Fruit fly (Drosophila melanogaster): ENCODE data around the gene Taf12.

Gene Taf12

dm6 chr3R:11679513-11679912 lies at the start of gene Taf12, which contains the start of gene Ho:
Taf12 (minus strand) TSS chr3R:11679690.
Ho (plus strand) TSS chr3R:11679743.
- TF ChIP-seq bab1 (GFP tag; optimal IDR thresholded peaks at IDR 0.05) (peak; percentile 38), cic (GFP tag; optimal IDR thresholded peaks at IDR 0.05) (peak; percentile 32), Mnt (GFP tag; optimal IDR thresholded peaks at IDR 0.05) (peak; percentile 45), Clk (GFP tag; optimal IDR thresholded peaks at IDR 0.05) (no peak), CG7101 (tag; optimal IDR thresholded peaks at IDR 0.05) (peak; percentile 21), CG14711 (tag; optimal IDR thresholded peaks at IDR 0.05) (peak; percentile 32), Crg-1 (GFP tag; optimal IDR thresholded peaks at IDR 0.05) (no peak)

DNA sequence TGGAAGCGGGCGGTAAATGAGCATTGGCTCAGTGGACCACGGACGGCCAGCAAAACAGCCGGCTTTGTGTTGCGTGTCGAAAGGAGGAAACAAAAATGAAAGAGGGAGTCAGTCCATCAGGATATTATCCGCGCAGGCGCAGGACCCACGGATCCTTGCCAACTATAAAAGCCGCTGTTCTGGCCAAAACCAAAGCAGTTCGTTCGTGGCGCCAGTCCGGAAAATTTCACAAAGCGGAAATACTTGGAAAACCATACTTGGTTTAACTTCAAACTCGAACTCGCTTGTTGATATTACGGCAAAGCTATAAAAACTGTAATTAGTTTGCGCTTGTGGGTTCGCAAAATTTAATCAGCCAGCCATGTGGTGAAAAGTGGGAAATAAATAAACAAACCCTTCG lies 42.1 kb upstream of the Taf12 start, which contains the start of gene CG12594:
TSS of gene CG12594 (plus strand) at position 142 of the 400 bp plus-strand sequence.
- no peak for TF ChIP-seq toe (GFP tag; optimal IDR thresholded peaks at IDR 0.05)
- TF ChIP-seq Hr96 (GFP tag; optimal IDR thresholded peaks at IDR 0.05): no peak
- no peak for TF ChIP-seq CG33017 (tag; optimal IDR thresholded peaks at IDR 0.05)
- TF ChIP-seq tj (GFP tag; optimal IDR thresholded peaks at IDR 0.05): no peak
- TF ChIP-seq pad (GFP tag; optimal IDR thresholded peaks at IDR 0.05): no peak
- TF ChIP-seq CG5204 (GFP tag; optimal IDR thresholded peaks at IDR 0.05): no peak
- no peak for TF ChIP-seq cic (GFP tag; optimal IDR thresholded peaks at IDR 0.05)
- no peak for TF ChIP-seq Crg-1 (GFP tag; optimal IDR thresholded peaks at IDR 0.05)
- TF ChIP-seq CG12768 (GFP tag; optimal IDR thresholded peaks at IDR 0.05): no peak
- TF ChIP-seq cnc (optimal IDR thresholded peaks at IDR 0.05): no peak
- TF ChIP-seq Clk (GFP tag; optimal IDR thresholded peaks at IDR 0.05): no peak
- TF ChIP-seq CG7101 (tag; optimal IDR thresholded peaks at IDR 0.05): no peak
- no peak for TF ChIP-seq CG1620 (GFP tag; optimal IDR thresholded peaks at IDR 0.05)
- TF ChIP-seq CG11617 (GFP tag; optimal IDR thresholded peaks at IDR 0.05): no peak

DNA sequence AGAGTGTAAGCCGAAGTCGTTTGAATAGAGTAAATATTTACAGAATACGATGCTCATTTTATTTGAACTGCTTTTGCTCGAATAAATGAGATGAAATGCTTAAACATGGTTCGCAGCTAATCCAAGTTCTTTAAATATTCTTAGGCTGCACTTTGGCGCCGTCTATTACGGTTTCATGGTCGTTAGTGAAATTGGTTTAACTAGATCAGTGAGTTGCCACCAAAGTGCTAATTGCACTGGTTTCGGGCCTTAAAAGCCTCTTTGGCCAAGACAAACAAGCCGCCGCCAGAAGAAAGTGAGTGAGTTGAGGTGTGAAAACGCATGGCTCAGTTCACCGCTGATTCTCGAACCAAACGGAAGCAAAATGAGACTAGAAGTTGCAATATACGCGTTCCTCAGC lies 31.9 kb upstream of the Taf12 start, which contains the start of gene CG14720:
TSS of gene CG14720 (plus strand) at position 301 of the 400 bp plus-strand sequence.
- TF ChIP-seq CG7045 (GFP tag; optimal IDR thresholded peaks at IDR 0.05) (no peak), tj (GFP tag; optimal IDR thresholded peaks at IDR 0.05) (no peak), ovo (GFP tag; optimal IDR thresholded peaks at IDR 0.05) (no peak), CG5204 (GFP tag; optimal IDR thresholded peaks at IDR 0.05) (no peak), pad (GFP tag; optimal IDR thresholded peaks at IDR 0.05) (no peak), Clk (GFP tag; optimal IDR thresholded peaks at IDR 0.05) (no peak), Crg-1 (GFP tag; optimal IDR thresholded peaks at IDR 0.05) (no peak), Mnt (GFP tag; optimal IDR thresholded peaks at IDR 0.05) (no peak), CG14711 (tag; optimal IDR thresholded peaks at IDR 0.05) (no peak), CG33017 (tag; optimal IDR thresholded peaks at IDR 0.05) (no peak), Hr96 (GFP tag; optimal IDR thresholded peaks at IDR 0.05) (no peak), toe (GFP tag; optimal IDR thresholded peaks at IDR 0.05) (no peak), cnc (optimal IDR thresholded peaks at IDR 0.05) (no peak), CG1620 (GFP tag; optimal IDR thresholded peaks at IDR 0.05) (no peak), bab1 (GFP tag; optimal IDR thresholded peaks at IDR 0.05) (no peak), cic (GFP tag; optimal IDR thresholded peaks at IDR 0.05) (no peak), CG7101 (tag; optimal IDR thresholded peaks at IDR 0.05) (no peak), CG11617 (GFP tag; optimal IDR thresholded peaks at IDR 0.05) (no peak)

DNA sequence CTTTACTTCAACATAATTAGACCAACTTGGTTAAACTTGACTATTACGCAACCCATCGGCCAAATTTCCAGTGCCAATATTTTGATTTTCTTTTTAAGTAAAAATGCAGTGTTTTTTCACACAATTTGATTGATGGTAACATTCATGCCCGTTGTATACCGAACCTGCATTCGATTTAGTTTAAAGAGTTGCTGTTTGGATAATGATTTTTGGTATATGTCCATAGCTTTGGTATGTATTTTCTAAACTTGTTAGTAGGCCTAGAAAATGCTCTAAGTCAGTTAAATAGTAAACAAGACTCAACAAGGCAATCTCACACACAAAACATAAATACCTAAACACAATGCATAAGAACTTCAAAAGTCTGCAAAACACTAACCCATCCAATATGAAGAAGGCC lies 24.2 kb upstream of the Taf12 start, which contains the start of gene I-t:
TSS of gene I-t (plus strand) at position 301 of the 400 bp plus-strand sequence.
- TF ChIP-seq CG14711 (tag; optimal IDR thresholded peaks at IDR 0.05) (no peak), tj (GFP tag; optimal IDR thresholded peaks at IDR 0.05) (no peak), toe (GFP tag; optimal IDR thresholded peaks at IDR 0.05) (no peak), Crg-1 (GFP tag; optimal IDR thresholded peaks at IDR 0.05) (no peak), CG33017 (tag; optimal IDR thresholded peaks at IDR 0.05) (no peak), kay (GFP tag; ENCODE audit: borderline replicate concordance) (no peak), Mnt (GFP tag; optimal IDR thresholded peaks at IDR 0.05) (no peak), CG7101 (tag; optimal IDR thresholded peaks at IDR 0.05) (no peak), ovo (GFP tag; optimal IDR thresholded peaks at IDR 0.05) (no peak), bab1 (GFP tag; optimal IDR thresholded peaks at IDR 0.05) (no peak), CG11617 (GFP tag; optimal IDR thresholded peaks at IDR 0.05) (no peak), CG5204 (GFP tag; optimal IDR thresholded peaks at IDR 0.05) (no peak), cic (GFP tag; optimal IDR thresholded peaks at IDR 0.05) (no peak), CG1620 (GFP tag; optimal IDR thresholded peaks at IDR 0.05) (no peak)

- no peak for TF ChIP-seq Clk (GFP tag; optimal IDR thresholded peaks at IDR 0.05)
- no peak for TF ChIP-seq CG11617 (GFP tag; optimal IDR thresholded peaks at IDR 0.05)
- no peak for TF ChIP-seq kay (GFP tag; ENCODE audit: borderline replicate concordance)
- TF ChIP-seq CG5204 (GFP tag; optimal IDR thresholded peaks at IDR 0.05): no peak
- TF ChIP-seq tj (GFP tag; optimal IDR thresholded peaks at IDR 0.05): no peak
- no peak for TF ChIP-seq CG12768 (GFP tag; optimal IDR thresholded peaks at IDR 0.05)
- no peak for TF ChIP-seq bab1 (GFP tag; optimal IDR thresholded peaks at IDR 0.05)
- no peak for TF ChIP-seq toe (GFP tag; optimal IDR thresholded peaks at IDR 0.05)
- no peak for TF ChIP-seq Crg-1 (GFP tag; optimal IDR thresholded peaks at IDR 0.05)
- TF ChIP-seq ovo (GFP tag; optimal IDR thresholded peaks at IDR 0.05): no peak
- no peak for TF ChIP-seq pad (GFP tag; optimal IDR thresholded peaks at IDR 0.05)
- no peak for TF ChIP-seq cnc (optimal IDR thresholded peaks at IDR 0.05)
- TF ChIP-seq CG1620 (GFP tag; optimal IDR thresholded peaks at IDR 0.05): no peak
- TF ChIP-seq CG7045 (GFP tag; optimal IDR thresholded peaks at IDR 0.05): no peak
These were observed 20.8 kb upstream of the Taf12 start, which contains the start of gene CG14718 for dm6 chr3R:11700314-11700713. CG14718 (plus strand) TSS chr3R:11700614.

- TF ChIP-seq Crg-1 (GFP tag; optimal IDR thresholded peaks at IDR 0.05) (no peak), CG1620 (GFP tag; optimal IDR thresholded peaks at IDR 0.05) (no peak), cnc (optimal IDR thresholded peaks at IDR 0.05) (no peak), Mnt (GFP tag; optimal IDR thresholded peaks at IDR 0.05) (no peak), ovo (GFP tag; optimal IDR thresholded peaks at IDR 0.05) (no peak), CG14711 (tag; optimal IDR thresholded peaks at IDR 0.05) (no peak), CG5204 (GFP tag; optimal IDR thresholded peaks at IDR 0.05) (no peak)
These were observed 16.7 kb upstream of the Taf12 start, which contains the start of gene CG14717 for dm6 chr3R:11696209-11696608. CG14717 (plus strand) TSS chr3R:11696509.

All from whole organism, adult.